Worm (Caenorhabditis elegans): ENCODE measurements around the gene cct-2.

The cct-2 gene

ce11 chrII:8969251-8970183 lies 42.0 kb downstream of the cct-2 start, which contains the start of the genes szy-20 and C18E9.5 (continued):
- TF ChIP-seq lir-3 (tag; optimal IDR thresholded peaks at IDR 0.05) = no peak
- TF ChIP-seq nhr-11 (tag; optimal IDR thresholded peaks at IDR 0.05) = peak; percentile 41
- no peak for TF ChIP-seq snpc-1.2 (GFP tag; IDR thresholded peaks at IDR 0.05)
- TF ChIP-seq ceh-32 (tag; optimal IDR thresholded peaks at IDR 0.05; ENCODE audit: poor library complexity) = no peak
- no peak for TF ChIP-seq lin-13 (GFP tag; optimal IDR thresholded peaks at IDR 0.05)
- peak; percentile 82 for TF ChIP-seq mep-1 (tag; optimal IDR thresholded peaks at IDR 0.05)
- peak; percentile 75 for TF ChIP-seq mes-2 (tag; optimal IDR thresholded peaks at IDR 0.05; ENCODE audit: poor library complexity, severe bottlenecking)
- TF ChIP-seq zfp-2 (tag; optimal IDR thresholded peaks at IDR 0.05) = no peak
- TF ChIP-seq Y105C5A.15 (GFP tag; IDR thresholded peaks at IDR 0.05) = no peak
- no peak for TF ChIP-seq ceh-82 (tag; optimal IDR thresholded peaks at IDR 0.05)
- no peak for TF ChIP-seq nhr-10 (tag; optimal IDR thresholded peaks at IDR 0.05)
- TF ChIP-seq zip-2 (tag; optimal IDR thresholded peaks at IDR 0.05) = no peak
- TF ChIP-seq dmd-8 (GFP tag; IDR thresholded peaks at IDR 0.05) = no peak
- TF ChIP-seq spr-3 (GFP tag; optimal IDR thresholded peaks at IDR 0.05) = no peak
- 0 out of 2 replicates have a peak, but pooled peaks have one; percentile 34 for TF ChIP-seq saeg-2 (GFP tag; IDR thresholded peaks at IDR 0.05)
- TF ChIP-seq dpl-1 (GFP tag; optimal IDR thresholded peaks at IDR 0.05) = peak; percentile 96
- TF ChIP-seq ceh-62 (tag; optimal IDR thresholded peaks at IDR 0.05) = no peak
- TF ChIP-seq F49E8.2 (tag; optimal IDR thresholded peaks at IDR 0.05; ENCODE audit: borderline replicate concordance) = peak; percentile 32
- TF ChIP-seq hlh-30 (tag; optimal IDR thresholded peaks at IDR 0.05; ENCODE audit: insufficient read depth) = peak; percentile 75
- TF ChIP-seq gei-8 (GFP tag; optimal IDR thresholded peaks at IDR 0.05) = no peak
- TF ChIP-seq zip-11 (GFP tag; IDR thresholded peaks at IDR 0.05) = no peak
- no peak for TF ChIP-seq mxl-2 (GFP tag; conservative IDR thresholded peaks at IDR 0.05)
- TF ChIP-seq D1046.2 (GFP tag; IDR thresholded peaks at IDR 0.05) = no peak
- no peak for TF ChIP-seq nhr-41 (GFP tag; IDR thresholded peaks at IDR 0.05)
- no peak for TF ChIP-seq lin-15B (tag; optimal IDR thresholded peaks at IDR 0.05)
- no peak for TF ChIP-seq unc-39 (tag; optimal IDR thresholded peaks at IDR 0.05)
- peak in 1 of 2 experiments; percentile 57 for TF ChIP-seq mdl-1 (tag; optimal IDR thresholded peaks at IDR 0.05)
- TF ChIP-seq Y75B8A.6 (GFP tag; IDR thresholded peaks at IDR 0.05) = no peak
- no peak for TF ChIP-seq nhr-25 (tag; optimal IDR thresholded peaks at IDR 0.05; ENCODE audit: borderline replicate concordance, insufficient read depth)
- no peak for TF ChIP-seq duxl-1 (tag; optimal IDR thresholded peaks at IDR 0.05; ENCODE audit: poor library complexity)
- TF ChIP-seq zfp-3 (GFP tag; conservative IDR thresholded peaks at IDR 0.05) = no peak
- no peak for TF ChIP-seq nhr-111 (GFP tag; optimal IDR thresholded peaks at IDR 0.05)
- no peak for TF ChIP-seq cey-2 (tag; optimal IDR thresholded peaks at IDR 0.05; ENCODE audit: borderline replicate concordance, insufficient read depth)
- TF ChIP-seq fkh-10 (GFP tag; optimal IDR thresholded peaks at IDR 0.05) = peak; percentile 52
- TF ChIP-seq egl-27 (tag; optimal IDR thresholded peaks at IDR 0.05) = no peak
- TF ChIP-seq fos-1 (tag; optimal IDR thresholded peaks at IDR 0.05) = no peak
- TF ChIP-seq nhr-102 (tag; optimal IDR thresholded peaks at IDR 0.05) = peak; percentile 47
- TF ChIP-seq aha-1 (tag) = no peak
- TF ChIP-seq set-16 (GFP tag; IDR thresholded peaks at IDR 0.05) = peak; percentile 40; the same call in 1 of the 2 replicates
- TF ChIP-seq nhr-76 (tag; optimal IDR thresholded peaks at IDR 0.05) = no peak
- TF ChIP-seq ceh-28 (tag; optimal IDR thresholded peaks at IDR 0.05) = no peak
- no peak for TF ChIP-seq lin-29 (GFP tag; IDR thresholded peaks at IDR 0.05)
- no peak for TF ChIP-seq php-3 (GFP tag; IDR thresholded peaks at IDR 0.05)
- TF ChIP-seq R02D3.7 (tag; optimal IDR thresholded peaks at IDR 0.05) = no peak
- peak in 1 of 2 experiments; percentile 68 for TF ChIP-seq unc-62 (GFP tag; optimal IDR thresholded peaks at IDR 0.05 in 1 of 2)
- no peak for TF ChIP-seq unc-62 (tag; optimal IDR thresholded peaks at IDR 0.05)
- TF ChIP-seq ztf-11 (tag; optimal IDR thresholded peaks at IDR 0.05) = no peak
- TF ChIP-seq sdz-12 (GFP tag; optimal IDR thresholded peaks at IDR 0.05) = no peak
- peak; percentile 65 for TF ChIP-seq F37D6.2 (tag; optimal IDR thresholded peaks at IDR 0.05)
